Fruit fly (Drosophila melanogaster): Measurements from ENCODE around the gene Sry-delta.
A peak's percentile ranks its signal among the peaks of the same experiment; 100 is the strongest.

Gene Sry-delta

dm6 chr3R:30022452-30023028, 20.6 kb upstream of the Sry-delta start, which contains the start of the genes RpS28a and Axn (continued):
- no peak for TF ChIP-seq nerfin-1 (tag; optimal IDR thresholded peaks at IDR 0.05)
- TF ChIP-seq CG7372 (GFP tag; IDR thresholded peaks at IDR 0.05), result no peak
- TF ChIP-seq Oli (tag; optimal IDR thresholded peaks at IDR 0.05), result no peak
- no peak for TF ChIP-seq ems (GFP tag; optimal IDR thresholded peaks at IDR 0.05)
- TF ChIP-seq dm (GFP tag; optimal IDR thresholded peaks at IDR 0.05), result peak; percentile 32
- TF ChIP-seq CG4820 (GFP tag; optimal IDR thresholded peaks at IDR 0.05), result no peak
- peak; percentile 58 for TF ChIP-seq Dp (GFP tag; optimal IDR thresholded peaks at IDR 0.05)
- no peak for TF ChIP-seq bowl (GFP tag; IDR thresholded peaks at IDR 0.05)
- TF ChIP-seq CG17612 (GFP tag; IDR thresholded peaks at IDR 0.05), result no peak
- TF ChIP-seq CG4360 (GFP tag; IDR thresholded peaks at IDR 0.05), result no peak
- TF ChIP-seq CG17912 (GFP tag; optimal IDR thresholded peaks at IDR 0.05), result peak; percentile 32
- no peak for TF ChIP-seq CG30403 (GFP tag; optimal IDR thresholded peaks at IDR 0.05)
- TF ChIP-seq Hand (GFP tag; optimal IDR thresholded peaks at IDR 0.05), result no peak
- no peak for TF ChIP-seq CG4328 (GFP tag; optimal IDR thresholded peaks at IDR 0.05)
- TF ChIP-seq Poxn (GFP tag; IDR thresholded peaks at IDR 0.05), result no peak
- TF ChIP-seq CG2202 (tag; optimal IDR thresholded peaks at IDR 0.05), result no peak
- TF ChIP-seq CG18011 (GFP tag; optimal IDR thresholded peaks at IDR 0.05), result no peak
- no peak; the same call in 2 of the 3 replicates for TF ChIP-seq CG14860 (GFP tag; IDR thresholded peaks at IDR 0.05; ENCODE audit: partially characterized antibody)
- no peak for TF ChIP-seq CG6813 (GFP tag; optimal IDR thresholded peaks at IDR 0.05)
- TF ChIP-seq lola (GFP tag; optimal IDR thresholded peaks at IDR 0.05), result no peak
- no peak for TF ChIP-seq CG11696 (GFP tag; IDR thresholded peaks at IDR 0.05)
- no peak for TF ChIP-seq CG11398 (GFP tag; optimal IDR thresholded peaks at IDR 0.05)
- no peak for TF ChIP-seq CG12236 (GFP tag; optimal IDR thresholded peaks at IDR 0.05)
- TF ChIP-seq shn (GFP tag; optimal IDR thresholded peaks at IDR 0.05), result no peak
- no peak for TF ChIP-seq psq (GFP tag; optimal IDR thresholded peaks at IDR 0.05)
- no peak for TF ChIP-seq CG18476 (GFP tag; optimal IDR thresholded peaks at IDR 0.05)
- peak in 1 of 2 experiments; percentile 33 for TF ChIP-seq insv (GFP tag; optimal IDR thresholded peaks at IDR 0.05)
- 0 out of 3 replicates have a peak, but pooled peaks have one; percentile 41 for TF ChIP-seq ken (GFP tag; IDR thresholded peaks at IDR 0.05)
- TF ChIP-seq CG13624 (GFP tag; optimal IDR thresholded peaks at IDR 0.05), result peak; percentile 28
- no peak for TF ChIP-seq lov (optimal IDR thresholded peaks at IDR 0.05)
- no peak for TF ChIP-seq lov (GFP tag; IDR thresholded peaks at IDR 0.05)
- TF ChIP-seq Doc2 (GFP tag; IDR thresholded peaks at IDR 0.05), result no peak
- peak; percentile 80 for TF ChIP-seq Sin3A (optimal IDR thresholded peaks at IDR 0.05)
- TF ChIP-seq ase (GFP tag; IDR thresholded peaks at IDR 0.05), result no peak
- TF ChIP-seq cas (GFP tag; IDR thresholded peaks at IDR 0.05), result no peak
- no peak for TF ChIP-seq Sox102F (GFP tag; optimal IDR thresholded peaks at IDR 0.05)
- no peak for TF ChIP-seq Nf-YB (GFP tag; optimal IDR thresholded peaks at IDR 0.05)
- TF ChIP-seq CG8924 (tag; optimal IDR thresholded peaks at IDR 0.05), result no peak
- no peak for TF ChIP-seq bigmax (GFP tag; optimal IDR thresholded peaks at IDR 0.05)
- TF ChIP-seq CG4282 (GFP tag; optimal IDR thresholded peaks at IDR 0.05), result no peak
- no peak for TF ChIP-seq CG8388 (GFP tag; optimal IDR thresholded peaks at IDR 0.05)
- TF ChIP-seq gce (GFP tag; IDR thresholded peaks at IDR 0.05), result no peak
- peak; percentile 32 for TF ChIP-seq tin (GFP tag; optimal IDR thresholded peaks at IDR 0.05)
- no peak for TF ChIP-seq CG32767 (GFP tag; IDR thresholded peaks at IDR 0.05)
- TF ChIP-seq HHEX (GFP tag; optimal IDR thresholded peaks at IDR 0.05), result no peak
- no peak for TF ChIP-seq Jarid2 (GFP tag; optimal IDR thresholded peaks at IDR 0.05)
- no peak for TF ChIP-seq pb (GFP tag; optimal IDR thresholded peaks at IDR 0.05)
- TF ChIP-seq Dref (GFP tag; IDR thresholded peaks at IDR 0.05), result peak; percentile 98
- no peak for TF ChIP-seq Elba2 (GFP tag; optimal IDR thresholded peaks at IDR 0.05)
- no peak; the same call in 2 of the 3 replicates for TF ChIP-seq CG17361 (GFP tag; IDR thresholded peaks at IDR 0.05)
- TF ChIP-seq CoRest (tag; optimal IDR thresholded peaks at IDR 0.05), result peak; percentile 19
- TF ChIP-seq maf-S (GFP tag; optimal IDR thresholded peaks at IDR 0.05), result peak; percentile 26
